Fruit fly (Drosophila melanogaster): Measurements from ENCODE around the gene Cenp-C.

Gene Cenp-C

DNA sequence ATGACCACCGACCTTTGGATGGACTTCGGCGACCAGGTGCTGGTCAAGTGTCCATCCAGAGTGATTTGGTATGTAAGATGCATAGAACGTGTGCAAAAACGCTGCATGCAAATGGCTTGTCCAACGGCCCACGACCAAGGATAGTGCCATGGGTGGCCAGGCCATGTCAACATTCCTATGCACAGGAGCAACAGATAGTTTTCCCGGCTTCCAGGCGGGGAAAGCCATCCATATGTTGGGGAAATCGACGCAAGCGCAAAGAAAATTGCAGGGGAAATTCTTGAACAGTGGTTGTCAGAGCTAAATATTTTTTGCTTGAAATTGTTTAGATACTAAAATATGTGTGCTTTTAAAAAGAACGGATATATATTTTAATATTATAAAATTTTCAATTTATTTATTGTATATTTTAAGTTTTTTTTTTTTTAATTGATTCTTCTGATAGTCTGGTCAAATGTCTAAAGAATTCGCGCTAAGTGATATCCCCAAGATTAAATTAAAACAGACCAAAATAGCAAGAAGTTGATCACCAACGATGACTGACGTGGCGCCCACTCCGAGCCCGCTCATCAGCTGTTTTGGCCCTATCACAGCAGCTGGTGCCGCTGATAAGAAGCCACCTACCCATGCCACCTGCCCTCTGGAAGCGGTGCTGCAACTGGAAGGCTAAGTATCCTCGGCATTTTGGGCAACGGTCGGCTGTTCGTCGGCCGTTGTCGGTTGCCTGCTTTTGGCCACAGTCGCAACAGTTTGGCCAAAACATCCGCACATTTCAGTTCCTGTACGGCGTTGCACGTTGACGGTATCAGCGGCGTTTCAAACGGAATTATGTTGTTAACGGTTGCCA, 13.7 kb downstream of the Cenp-C start, which contains the start of gene 5-HT2B:
5-HT2B (plus strand) TSS at position 797 of the 847 bp plus-strand sequence.
- TF ChIP-seq CG8478 (optimal IDR thresholded peaks at IDR 0.05): no peak
- no peak for TF ChIP-seq psq (optimal IDR thresholded peaks at IDR 0.05)
- TF ChIP-seq usp (GFP tag; optimal IDR thresholded peaks at IDR 0.05): no peak
- no peak for TF ChIP-seq Dll (optimal IDR thresholded peaks at IDR 0.05)
- TF ChIP-seq pan (optimal IDR thresholded peaks at IDR 0.05): no peak
- TF ChIP-seq EcR (GFP tag; optimal IDR thresholded peaks at IDR 0.05): no peak

DNA sequence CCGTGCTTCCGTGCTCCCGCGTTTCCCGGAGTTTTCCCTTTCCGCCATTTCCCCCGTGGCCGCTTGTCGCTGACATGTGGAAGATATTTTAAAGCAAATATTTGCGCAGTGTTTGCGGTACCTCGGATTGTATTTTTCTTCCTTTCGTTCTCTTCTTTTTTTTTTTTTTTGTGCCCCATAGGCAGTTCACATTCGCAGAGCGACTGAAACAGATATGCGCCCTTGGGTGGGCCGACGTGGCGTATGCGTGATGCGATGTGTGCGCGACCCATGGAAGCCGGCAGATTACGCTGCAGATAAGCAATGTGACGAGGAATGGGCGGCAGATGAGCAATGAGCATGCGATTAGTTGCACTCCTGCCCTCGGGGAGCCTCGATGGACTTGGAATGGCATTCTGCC, 24.0 kb downstream of the Cenp-C start:
- TF ChIP-seq usp (GFP tag; optimal IDR thresholded peaks at IDR 0.05) (no peak), CG8478 (optimal IDR thresholded peaks at IDR 0.05) (no peak), Dll (optimal IDR thresholded peaks at IDR 0.05) (no peak), EcR (GFP tag; optimal IDR thresholded peaks at IDR 0.05) (no peak), pan (optimal IDR thresholded peaks at IDR 0.05) (no peak), psq (optimal IDR thresholded peaks at IDR 0.05) (no peak)

DNA sequence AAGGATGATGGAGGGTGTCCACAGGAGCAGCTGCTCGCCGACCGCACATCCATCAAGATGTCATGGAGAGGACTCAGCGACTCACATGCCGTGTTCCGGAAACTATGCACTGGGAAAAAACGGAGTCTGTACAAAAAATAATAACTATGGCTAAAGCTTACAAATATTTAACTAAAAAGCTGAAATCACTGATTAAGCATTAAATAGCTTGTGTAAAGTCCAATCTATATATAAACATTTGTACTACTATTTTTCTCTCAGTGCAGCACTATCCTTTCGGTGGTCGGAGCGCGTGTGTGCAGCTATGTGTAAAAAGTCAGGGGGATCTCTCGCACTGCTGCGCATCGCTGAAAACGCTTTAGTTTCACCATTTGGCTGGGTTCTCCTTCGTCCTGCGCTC, 32.3 kb downstream of the Cenp-C start:
- TF ChIP-seq EcR (GFP tag; optimal IDR thresholded peaks at IDR 0.05): no peak
- no peak for TF ChIP-seq psq (optimal IDR thresholded peaks at IDR 0.05)
- no peak for TF ChIP-seq usp (GFP tag; optimal IDR thresholded peaks at IDR 0.05)
- no peak for TF ChIP-seq pan (optimal IDR thresholded peaks at IDR 0.05)

- TF ChIP-seq pan (optimal IDR thresholded peaks at IDR 0.05) (no peak), usp (GFP tag; optimal IDR thresholded peaks at IDR 0.05) (no peak), EcR (GFP tag; optimal IDR thresholded peaks at IDR 0.05) (no peak)
Measured at dm6 chr3R:8616149-8616548, 52.2 kb downstream of the Cenp-C start.

Data from whole organism.